Fruit fly (Drosophila melanogaster) whole organism, embryonic: ENCODE results near the gene CG6873.

Experiments used
- CG2120 ChIP-seq: fragments of 200-800 bp; sonication (Bioruptor generic); optimal IDR thresholded peaks from 3 replicates; lab custom pipeline; 2016; ENCODE audit warnings: missing biosample characterization, missing genetic modification characterization
- CG5953 ChIP-seq: fragments of 200-800 bp; sonication (Bioruptor generic); IDR thresholded peaks from 2 replicates; pipeline ENCODE4 v1.3.6; 2022; ENCODE audit warnings: missing biosample characterization, missing genetic modification characterization
- CG8290 ChIP-seq, 3 experiments: fragments of 200-800 bp; sonication (Bioruptor generic); optimal IDR thresholded peaks; 2 replicates each; lab custom pipeline; 2016 to 2019; ENCODE audit warnings: missing biosample characterization in 3 of 3, missing genetic modification characterization in 3 of 3, mild to moderate bottlenecking in 2 of 3, moderate library complexity in 1 of 3
- E2f1 ChIP-seq: fragments of 200-800 bp; sonication (Bioruptor generic); IDR thresholded peaks from 2 replicates; pipeline ENCODE4 v1.3.6; 2022; ENCODE audit warnings: missing biosample characterization, missing genetic modification characterization
- H2.0 ChIP-seq: fragments of 200-800 bp; sonication (Bioruptor generic); IDR thresholded peaks from 2 replicates; pipeline ENCODE4 v1.3.6; 2022; ENCODE audit warnings: missing biosample characterization, missing genetic modification characterization
- NFAT ChIP-seq: fragments of 200-800 bp; sonication (Bioruptor generic); IDR thresholded peaks from 2 replicates; pipeline ENCODE4 v1.3.6; 2022; ENCODE audit warnings: missing biosample characterization, missing genetic modification characterization
- Side ChIP-seq: fragments of 200-800 bp; sonication (Bioruptor generic); optimal IDR thresholded peaks from 2 replicates; lab custom pipeline; 2016; ENCODE audit warnings: missing biosample characterization, missing genetic modification characterization
- bab2 ChIP-seq: fragments of 200-800 bp; sonication (Bioruptor generic); optimal IDR thresholded peaks from 2 replicates; lab custom pipeline; 2016; ENCODE audit warnings: missing biosample characterization, missing genetic modification characterization
- dan ChIP-seq: fragments of 200-800 bp; sonication (Bioruptor generic); IDR thresholded peaks from 2 replicates; pipeline ENCODE4 v1.3.6; 2022; ENCODE audit warnings: missing biosample characterization, missing genetic modification characterization
- danr ChIP-seq: fragments of 200-800 bp; sonication (Bioruptor generic); IDR thresholded peaks from 2 replicates; pipeline ENCODE4 v1.3.6; 2022; ENCODE audit warnings: missing biosample characterization, missing genetic modification characterization
- wor ChIP-seq: fragments of 200-800 bp; sonication (Bioruptor generic); IDR thresholded peaks from 2 replicates; pipeline ENCODE4 v1.3.6; 2022; ENCODE audit warnings: missing biosample characterization, missing genetic modification characterization

- TF ChIP-seq CG5953 (GFP tag; lab: Robert Waterston, UW) (no peak), wor (no peak), CG8290 (GFP tag; optimal IDR thresholded peaks at IDR 0.05; lab: Kevin White, UChicago) (no peak), CG8290 (tag; optimal IDR thresholded peaks at IDR 0.05; lab: Kevin White, UChicago) (no peak), NFAT (GFP tag; lab: Robert Waterston, UW) (no peak), H2.0 (GFP tag; lab: Robert Waterston, UW) (no peak), dan (GFP tag; lab: Robert Waterston, UW) (no peak), bab2 (GFP tag; lab: Kevin White, UChicago) (no peak), danr (GFP tag; lab: Robert Waterston, UW) (no peak), CG2120 (GFP tag; lab: Kevin White, UChicago) (no peak), E2f1 (GFP tag; lab: Robert Waterston, UW) (no peak), Side (GFP tag; lab: Kevin White, UChicago) (no peak)
These were observed 44.1 kb downstream of the CG6873 start for dm6 chrX:18695603-18696002.
